Worm (Caenorhabditis elegans) whole organism, L1 larva: Measurements from ENCODE around the gene F22H10.1.

Source experiments
- fos-1 ChIP-seq: fragments of 150-350 bp; optimal IDR thresholded peaks from 2 replicates; lab custom pipeline; 2014; ENCODE audit warnings: missing biosample characterization, missing genetic modification characterization
- lin-13 ChIP-seq: fragments of 150-350 bp; optimal IDR thresholded peaks from 2 replicates; lab custom pipeline; 2014; ENCODE audit warnings: missing biosample characterization, missing genetic modification reagents, missing genetic modification characterization
- mep-1 ChIP-seq: fragments of 150-350 bp; optimal IDR thresholded peaks from 2 replicates; lab custom pipeline; 2014; ENCODE audit warnings: missing biosample characterization, missing genetic modification characterization
- nhr-237 ChIP-seq: fragments of 150-350 bp; optimal IDR thresholded peaks from 2 replicates; lab custom pipeline; 2014; ENCODE audit warnings: missing biosample characterization, missing genetic modification characterization
- nhr-76 ChIP-seq: sonication (generic microtip); optimal IDR thresholded peaks from 2 replicates; lab custom pipeline; 2017; ENCODE audit warnings: missing biosample characterization, missing genetic modification characterization
- snu-23 ChIP-seq: sonication (generic microtip); optimal IDR thresholded peaks from 2 replicates; lab custom pipeline; 2016; ENCODE audit warnings: missing genetic modification characterization, missing compliant biosample characterization
- zag-1 ChIP-seq: fragments of 150-350 bp; optimal IDR thresholded peaks from 2 replicates; lab custom pipeline; 2014; ENCODE audit warnings: missing biosample characterization, missing genetic modification characterization

DNA sequence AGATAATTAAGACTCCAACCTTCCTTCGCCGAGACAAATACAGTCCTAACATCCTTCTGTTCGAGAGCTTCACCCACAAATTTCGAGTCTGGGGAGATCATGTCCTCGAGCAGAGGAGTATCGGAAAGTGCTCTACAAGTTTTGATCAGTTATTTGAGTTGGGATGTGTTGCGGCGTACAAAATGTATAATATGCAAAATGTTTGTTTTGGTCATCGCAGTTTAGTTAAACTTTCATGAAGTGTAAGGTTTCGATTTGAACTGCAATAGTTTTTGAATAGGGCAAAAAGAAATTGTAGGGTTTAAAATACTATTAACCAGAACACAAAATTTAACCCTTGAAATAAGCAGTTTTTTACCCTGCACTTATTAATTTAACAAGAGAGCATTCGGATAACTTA is 27.6 kb upstream of the F22H10.1 start, which contains the start of gene tag-343:
- TF ChIP-seq nhr-237 (tag; lab: Kevin White, UChicago) (no peak), mep-1 (tag; lab: Kevin White, UChicago) (no peak), lin-13 (GFP tag; lab: Kevin White, UChicago) (no peak), nhr-76 (tag; lab: Kevin White, UChicago) (no peak), fos-1 (no peak), zag-1 (no peak), snu-23 (GFP tag; lab: Kevin White, UChicago) (no peak)
